Fruit fly (Drosophila melanogaster): ENCODE results near the gene Ndc80.

Gene Ndc80

dm6 chrX:13572382-13572781 lies 39.5 kb downstream of the Ndc80 start (continued):
- TF ChIP-seq CG34376 (GFP tag; optimal IDR thresholded peaks at IDR 0.05) (no peak), CG4854 (GFP tag; optimal IDR thresholded peaks at IDR 0.05) (no peak), ab (GFP tag; optimal IDR thresholded peaks at IDR 0.05) (no peak), CG2120 (GFP tag; optimal IDR thresholded peaks at IDR 0.05) (peak; percentile 64), Meics (GFP tag; optimal IDR thresholded peaks at IDR 0.05) (peak; percentile 60), gt (GFP tag; IDR thresholded peaks at IDR 0.05) (no peak), HLH4C (GFP tag; IDR thresholded peaks at IDR 0.05; ENCODE audit: partially characterized antibody) (no peak), CG9215 (GFP tag; IDR thresholded peaks at IDR 0.05) (peak; percentile 24; the same call in 1 of the 2 replicates), so (GFP tag; IDR thresholded peaks at IDR 0.05) (0 out of 3 replicates have a peak, but pooled peaks have one; percentile 42), CG14667 (GFP tag; IDR thresholded peaks at IDR 0.05) (peak; percentile 36; the same call in 1 of the 2 replicates), fd102C (GFP tag; optimal IDR thresholded peaks at IDR 0.05) (no peak), her (GFP tag; optimal IDR thresholded peaks at IDR 0.05) (no peak), Ssrp (tag; optimal IDR thresholded peaks at IDR 0.05) (peak; percentile 68), cad (GFP tag; optimal IDR thresholded peaks at IDR 0.05) (no peak), CG11723 (GFP tag; optimal IDR thresholded peaks at IDR 0.05) (peak; percentile 9), YL-1 (GFP tag; optimal IDR thresholded peaks at IDR 0.05) (no peak), zfh2 (GFP tag; optimal IDR thresholded peaks at IDR 0.05) (peak; percentile 14), Hmr (GFP tag; optimal IDR thresholded peaks at IDR 0.05) (peak; percentile 49), Abd-B (GFP tag; optimal IDR thresholded peaks at IDR 0.05) (peak; percentile 43), CG7987 (GFP tag; optimal IDR thresholded peaks at IDR 0.05) (no peak), seq (GFP tag; IDR thresholded peaks at IDR 0.05) (peak; percentile 57), prd (optimal IDR thresholded peaks at IDR 0.05) (no peak), prd (GFP tag; IDR thresholded peaks at IDR 0.05) (peak; percentile 50; the same call in 1 of the 3 replicates), CG11696 (GFP tag; IDR thresholded peaks at IDR 0.05) (0 out of 2 replicates have a peak, but pooled peaks have one; percentile 12), CG9932 (GFP tag; IDR thresholded peaks at IDR 0.05) (peak; percentile 28; the same call in 1 of the 2 replicates), repo (GFP tag; optimal IDR thresholded peaks at IDR 0.05) (peak; percentile 53), Hr51 (GFP tag; optimal IDR thresholded peaks at IDR 0.05) (peak; percentile 24 to 68), CG6272 (GFP tag; IDR thresholded peaks at IDR 0.05) (no peak), CG12219 (GFP tag; optimal IDR thresholded peaks at IDR 0.05) (peak; percentile 24), Bteb2 (GFP tag; optimal IDR thresholded peaks at IDR 0.05) (peak; percentile 42), gem (tag; optimal IDR thresholded peaks at IDR 0.05) (peak; percentile 83), ap (GFP tag; IDR thresholded peaks at IDR 0.05) (0 out of 2 replicates have a peak, but pooled peaks have one; percentile 18), tx (GFP tag; optimal IDR thresholded peaks at IDR 0.05) (peak; percentile 35), Lhr (GFP tag; optimal IDR thresholded peaks at IDR 0.05) (no peak), Side (GFP tag; optimal IDR thresholded peaks at IDR 0.05) (peak; percentile 17), CG3163 (GFP tag; optimal IDR thresholded peaks at IDR 0.05) (peak; percentile 3), dpn (GFP tag; optimal IDR thresholded peaks at IDR 0.05) (peak; percentile 58 to 60), onecut (GFP tag; IDR thresholded peaks at IDR 0.05) (peak; percentile 20; the same call in 1 of the 2 replicates), bowl (GFP tag; IDR thresholded peaks at IDR 0.05) (no peak), Mes4 (GFP tag; optimal IDR thresholded peaks at IDR 0.05) (no peak), GATAe (GFP tag; conservative IDR thresholded peaks at IDR 0.05) (no peak), Hand (GFP tag; optimal IDR thresholded peaks at IDR 0.05) (peak; percentile 21), PHDP (tag; optimal IDR thresholded peaks at IDR 0.05) (peak; percentile 71), CG1603 (tag; optimal IDR thresholded peaks at IDR 0.05) (no peak), rib (GFP tag; IDR thresholded peaks at IDR 0.05) (no peak), NK7.1 (GFP tag; optimal IDR thresholded peaks at IDR 0.05) (no peak), maf-S (GFP tag; optimal IDR thresholded peaks at IDR 0.05) (peak; percentile 8), zf30C (GFP tag; optimal IDR thresholded peaks at IDR 0.05) (no peak), CG15073 (GFP tag; optimal IDR thresholded peaks at IDR 0.05) (no peak), pros (GFP tag; optimal IDR thresholded peaks at IDR 0.05) (no peak), lab (GFP tag; optimal IDR thresholded peaks at IDR 0.05) (peak; percentile 58)
